Worm (Caenorhabditis elegans) whole organism, L3 larva: ENCODE measurements around the gene trx-3.
A peak's percentile ranks its signal among the peaks of the same experiment; 100 is the strongest.

Experiments
- R02D3.7 ChIP-seq: fragments of 150-350 bp; optimal IDR thresholded peaks from 2 replicates; lab custom pipeline; 2014; ENCODE audit warnings: missing biosample characterization, missing genetic modification characterization
- ZK546.5 ChIP-seq: sonication (generic microtip); optimal IDR thresholded peaks from 2 replicates; lab custom pipeline; 2017; ENCODE audit warnings: missing biosample characterization, missing genetic modification characterization
- aly-2 ChIP-seq: fragments of 150-350 bp; optimal IDR thresholded peaks from 2 replicates; lab custom pipeline; 2014; ENCODE audit warnings: missing biosample characterization, missing genetic modification characterization
- ama-1 ChIP-seq: fragments of 150-350 bp; optimal IDR thresholded peaks from 2 replicates; lab custom pipeline; 2018
- ceh-16 ChIP-seq: sonication (generic microtip); optimal IDR thresholded peaks from 2 replicates; lab custom pipeline; 2017; ENCODE audit warnings: missing biosample characterization, missing genetic modification characterization
- ceh-28 ChIP-seq: fragments of 150-350 bp; optimal IDR thresholded peaks from 2 replicates; lab custom pipeline; 2014; ENCODE audit warnings: missing biosample characterization, missing genetic modification reagents, missing genetic modification characterization
- ceh-82 ChIP-seq: fragments of 150-350 bp; optimal IDR thresholded peaks from 2 replicates; lab custom pipeline; 2014; ENCODE audit warnings: missing biosample characterization, missing genetic modification characterization
- ceh-9 ChIP-seq: sonication (generic microtip); optimal IDR thresholded peaks from 2 replicates; lab custom pipeline; 2018; ENCODE audit warnings: missing biosample characterization, missing genetic modification characterization
- daf-12 ChIP-seq: fragments of 150-350 bp; optimal IDR thresholded peaks from 2 replicates; lab custom pipeline; 2014; ENCODE audit warnings: missing biosample characterization, missing genetic modification reagents, missing genetic modification characterization
- egl-27 ChIP-seq: sonication (generic microtip); optimal IDR thresholded peaks from 4 replicates; lab custom pipeline; 2017; ENCODE audit warnings: missing biosample characterization, missing genetic modification reagents, missing genetic modification characterization
- egl-5 ChIP-seq: fragments of 150-350 bp; optimal IDR thresholded peaks from 2 replicates; lab custom pipeline; 2017; ENCODE audit warnings: missing biosample characterization, missing genetic modification reagents, missing genetic modification characterization, inconsistent platforms
- elt-2 ChIP-seq: sonication (generic microtip); optimal IDR thresholded peaks from 2 replicates; lab custom pipeline; 2016; ENCODE audit warnings: missing genetic modification reagents, mild to moderate bottlenecking, missing genetic modification characterization, missing compliant biosample characterization
- elt-3 ChIP-seq, 3 experiments: fragments of 150-350 bp in 1 of 3; sonication (generic microtip) in 2 of 3; optimal IDR thresholded peaks; 2 replicates in 2 of 3; 4 replicates in 1 of 3; lab custom pipeline; 2014 to 2017; ENCODE audit warnings: missing biosample characterization in 3 of 3, missing genetic modification characterization in 3 of 3
- eor-1 ChIP-seq, 2 experiments: fragments of 150-350 bp; optimal IDR thresholded peaks; 2 replicates each; lab custom pipeline; 2014 to 2018; ENCODE audit warnings: missing biosample characterization in 2 of 2, missing genetic modification characterization in 2 of 2
- fkh-10 ChIP-seq: sonication (generic microtip); optimal IDR thresholded peaks from 2 replicates; lab custom pipeline; 2017; ENCODE audit warnings: missing biosample characterization, missing genetic modification reagents, missing genetic modification characterization
- fos-1 ChIP-seq: fragments of 150-350 bp; optimal IDR thresholded peaks from 2 replicates; lab custom pipeline; 2014; ENCODE audit warnings: missing biosample characterization, missing genetic modification characterization
- hmg-11 ChIP-seq: sonication (generic microtip); optimal IDR thresholded peaks from 2 replicates; lab custom pipeline; 2016; ENCODE audit warnings: missing genetic modification characterization, missing compliant biosample characterization
- jun-1 ChIP-seq: fragments of 150-350 bp; optimal IDR thresholded peaks from 2 replicates; lab custom pipeline; 2014; ENCODE audit warnings: missing biosample characterization, missing genetic modification reagents, missing genetic modification characterization
- lin-39 ChIP-seq: fragments of 150-350 bp; optimal IDR thresholded peaks from 2 replicates; lab custom pipeline; 2018; ENCODE audit warnings: missing biosample characterization, missing genetic modification reagents, missing genetic modification characterization
- lsy-12 ChIP-seq: sonication (generic microtip); optimal IDR thresholded peaks from 2 replicates; lab custom pipeline; 2016; ENCODE audit warnings: mild to moderate bottlenecking, missing genetic modification characterization, missing compliant biosample characterization
- mdl-1 ChIP-seq: fragments of 150-350 bp; optimal IDR thresholded peaks from 2 replicates; lab custom pipeline; 2014; ENCODE audit warnings: missing biosample characterization, missing genetic modification characterization
- mml-1 ChIP-seq: fragments of 150-350 bp; sonication (generic microtip); optimal IDR thresholded peaks from 3 replicates; lab custom pipeline; 2014; ENCODE audit warnings: missing biosample characterization, missing genetic modification characterization
- nfya-1 ChIP-seq: sonication (generic microtip); optimal IDR thresholded peaks from 2 replicates; lab custom pipeline; 2017; ENCODE audit warnings: missing genetic modification characterization, mild to moderate bottlenecking, missing compliant biosample characterization, antibody characterized with exemption, moderate library complexity; ENCODE audit not compliant: insufficient read depth
- nhr-11 ChIP-seq: fragments of 150-350 bp; optimal IDR thresholded peaks from 2 replicates; lab custom pipeline; 2014; ENCODE audit warnings: missing biosample characterization, missing genetic modification characterization
- nhr-23 ChIP-seq: fragments of 150-350 bp; optimal IDR thresholded peaks from 2 replicates; lab custom pipeline; 2014; ENCODE audit warnings: missing biosample characterization, missing genetic modification reagents, missing genetic modification characterization
- nhr-237 ChIP-seq: fragments of 150-350 bp; optimal IDR thresholded peaks from 2 replicates; lab custom pipeline; 2014; ENCODE audit warnings: missing biosample characterization, missing genetic modification characterization
- nhr-25 ChIP-seq: sonication (generic microtip); optimal IDR thresholded peaks from 2 replicates; lab custom pipeline; 2017; ENCODE audit warnings: missing biosample characterization, missing genetic modification characterization
- nhr-28 ChIP-seq: fragments of 150-350 bp; optimal IDR thresholded peaks from 2 replicates; lab custom pipeline; 2014; ENCODE audit warnings: missing biosample characterization, missing genetic modification characterization
- nhr-43 ChIP-seq: sonication (generic microtip); optimal IDR thresholded peaks from 2 replicates; lab custom pipeline; 2016; ENCODE audit warnings: mild to moderate bottlenecking, missing genetic modification characterization, missing compliant biosample characterization; ENCODE audit not compliant: poor library complexity, severe bottlenecking
- nhr-76 ChIP-seq: fragments of 150-350 bp; sonication (generic microtip); optimal IDR thresholded peaks from 5 replicates; lab custom pipeline; 2014; ENCODE audit warnings: missing biosample characterization, missing genetic modification characterization
- pha-4 ChIP-seq: fragments of 150-350 bp; optimal IDR thresholded peaks from 2 replicates; lab custom pipeline; 2014; ENCODE audit warnings: missing biosample characterization, missing genetic modification reagents, missing genetic modification characterization
- pqm-1 ChIP-seq: fragments of 150-350 bp; optimal IDR thresholded peaks from 2 replicates; lab custom pipeline; 2017; ENCODE audit warnings: missing biosample characterization, missing genetic modification characterization, inconsistent platforms
- unc-39 ChIP-seq: sonication (generic microtip); optimal IDR thresholded peaks from 4 replicates; lab custom pipeline; 2017; ENCODE audit warnings: missing biosample characterization, missing genetic modification characterization
- zag-1 ChIP-seq: fragments of 150-350 bp; optimal IDR thresholded peaks from 2 replicates; lab custom pipeline; 2014; ENCODE audit warnings: missing biosample characterization, missing genetic modification characterization

The trx-3 gene

ce11 chrIV:4445711-4446290, 41.0 kb upstream of the trx-3 start, which contains the start of the genes wapl-1 and htz-1 (continued):
- TF ChIP-seq daf-12 (tag; lab: Kevin White, UChicago) (peak; percentile 42), elt-3 (tag; optimal IDR thresholded peaks at IDR 0.05; lab: Kevin White, UChicago) (peak in 1 of 3 experiments; percentile 18), elt-2 (peak; percentile 83), R02D3.7 (peak; percentile 99), nhr-28 (no peak), lsy-12 (tag; lab: Kevin White, UChicago) (peak; percentile 94), mdl-1 (tag; lab: Kevin White, UChicago) (peak; percentile 49), nhr-76 (tag; lab: Kevin White, UChicago) (no peak), ceh-16 (no peak), ceh-82 (peak; percentile 68), fkh-10 (GFP tag; lab: Kevin White, UChicago) (peak; percentile 84)

- TF ChIP-seq ama-1 (lab: Kevin White, UChicago) (peak; percentile 83), lin-39 (tag; lab: Kevin White, UChicago) (no peak), mdl-1 (tag; lab: Kevin White, UChicago) (no peak), egl-27 (tag; lab: Kevin White, UChicago) (no peak), hmg-11 (no peak), nhr-28 (no peak), ZK546.5 (tag; lab: Kevin White, UChicago) (peak; percentile 1), unc-39 (tag; lab: Kevin White, UChicago) (no peak), pha-4 (peak; percentile 65), zag-1 (no peak), ceh-28 (tag; lab: Kevin White, UChicago) (peak; percentile 84), elt-2 (no peak), nhr-25 (tag; lab: Kevin White, UChicago) (peak; percentile 50), nhr-23 (tag; lab: Kevin White, UChicago) (peak; percentile 43), nfya-1 (tag; lab: Kevin White, UChicago) (peak; percentile 59), aly-2 (no peak), mml-1 (tag; lab: Kevin White, UChicago) (no peak), ceh-9 (tag; lab: Kevin White, UChicago) (no peak), pqm-1 (tag; lab: Kevin White, UChicago) (peak; percentile 20), R02D3.7 (peak; percentile 42), nhr-11 (tag; lab: Kevin White, UChicago) (no peak), daf-12 (tag; lab: Kevin White, UChicago) (no peak), fos-1 (tag; lab: Kevin White, UChicago) (no peak)
- TF ChIP-seq, all 47 proteins: peak for 9
These were observed 39.9 kb upstream of the trx-3 start for ce11 chrIV:4446884-4447283.

ce11 chrIV:4447284-4447366, 39.7 kb upstream of the trx-3 start, which contains the start of gene chat-1:
Gene chat-1, plus strand, starts transcription at chrIV:4447331.
- TF ChIP-seq jun-1 (tag; lab: Kevin White, UChicago) (no peak), mdl-1 (tag; lab: Kevin White, UChicago) (no peak), aly-2 (no peak), fos-1 (tag; lab: Kevin White, UChicago) (no peak), nhr-43 (tag; lab: Kevin White, UChicago) (no peak), egl-5 (tag; lab: Kevin White, UChicago) (no peak), eor-1 (tag; optimal IDR thresholded peaks at IDR 0.05; lab: Kevin White, UChicago) (no peak), nhr-11 (tag; lab: Kevin White, UChicago) (no peak), pha-4 (no peak), fkh-10 (GFP tag; lab: Kevin White, UChicago) (no peak), ceh-82 (no peak), hmg-11 (no peak)

- TF ChIP-seq fkh-10 (GFP tag; lab: Kevin White, UChicago) (no peak), lin-39 (tag; lab: Kevin White, UChicago) (no peak), nfya-1 (tag; lab: Kevin White, UChicago) (no peak), nhr-237 (tag; lab: Kevin White, UChicago) (no peak), ceh-9 (tag; lab: Kevin White, UChicago) (no peak)
These were observed 39.5 kb upstream of the trx-3 start for ce11 chrIV:4447367-4447766.

ce11 chrIV:4448343-4448742, 38.5 kb upstream of the trx-3 start:
- TF ChIP-seq nhr-23 (tag; lab: Kevin White, UChicago) (no peak), pha-4 (peak; percentile 8)
